Worm (Caenorhabditis elegans) whole organism, L2 larva: Measurements from ENCODE around the gene srh-38.
"Not testable (repeated sequence)": the region's sequence is repeated elsewhere in the genome, so short reads cannot be mapped to it uniquely, and the experiment has no call there.

Source experiments
- F13H6.1 ChIP-seq: sonication (generic microtip); optimal IDR thresholded peaks from 2 replicates; lab custom pipeline; 2016; ENCODE audit warnings: missing genetic modification characterization, missing compliant biosample characterization
- R02D3.7 ChIP-seq: fragments of 150-350 bp; optimal IDR thresholded peaks from 2 replicates; lab custom pipeline; 2014; ENCODE audit warnings: missing biosample characterization, missing genetic modification characterization
- Y55F3AM.14 ChIP-seq: fragments of 200-800 bp; sonication (Bioruptor generic); optimal IDR thresholded peaks from 2 replicates; lab custom pipeline; 2018; ENCODE audit warnings: mild to moderate bottlenecking, missing genetic modification characterization, missing compliant biosample characterization
- alr-1 ChIP-seq: fragments of 150-350 bp; optimal IDR thresholded peaks from 2 replicates; lab custom pipeline; 2014; ENCODE audit warnings: missing biosample characterization, missing genetic modification characterization
- aly-2 ChIP-seq: fragments of 150-350 bp; optimal IDR thresholded peaks from 2 replicates; lab custom pipeline; 2014; ENCODE audit warnings: missing biosample characterization, missing genetic modification characterization
- ama-1 ChIP-seq: fragments of 150-350 bp; optimal IDR thresholded peaks from 2 replicates; lab custom pipeline; 2018; ENCODE audit warnings: inconsistent platforms
- blmp-1 ChIP-seq: sonication (generic microtip); optimal IDR thresholded peaks from 2 replicates; lab custom pipeline; 2017; ENCODE audit warnings: missing genetic modification characterization, mild to moderate bottlenecking, missing compliant biosample characterization, antibody characterized with exemption, moderate library complexity; ENCODE audit not compliant: insufficient read depth
- ceh-82 ChIP-seq: fragments of 150-350 bp; optimal IDR thresholded peaks from 2 replicates; lab custom pipeline; 2014; ENCODE audit warnings: missing biosample characterization, missing genetic modification characterization
- crh-2 ChIP-seq: sonication (generic microtip); optimal IDR thresholded peaks from 2 replicates; lab custom pipeline; 2017; ENCODE audit warnings: missing biosample characterization, missing genetic modification characterization
- dmd-4 ChIP-seq: sonication (generic microtip); optimal IDR thresholded peaks from 2 replicates; lab custom pipeline; 2017; ENCODE audit warnings: missing biosample characterization, missing genetic modification characterization
- elt-3 ChIP-seq: sonication (generic microtip); optimal IDR thresholded peaks from 2 replicates; lab custom pipeline; 2017; ENCODE audit warnings: missing biosample characterization, missing genetic modification characterization
- fos-1 ChIP-seq: fragments of 150-350 bp; optimal IDR thresholded peaks from 2 replicates; lab custom pipeline; 2014; ENCODE audit warnings: missing biosample characterization, missing genetic modification characterization
- gmeb-1 ChIP-seq: fragments of 150-350 bp; optimal IDR thresholded peaks from 2 replicates; lab custom pipeline; 2014; ENCODE audit warnings: missing biosample characterization, missing genetic modification characterization
- lin-39 ChIP-seq: fragments of 150-350 bp; optimal IDR thresholded peaks from 2 replicates; lab custom pipeline; 2014; ENCODE audit warnings: missing biosample characterization, missing genetic modification reagents, missing genetic modification characterization
- mbf-1 ChIP-seq: sonication (generic microtip); optimal IDR thresholded peaks from 2 replicates; lab custom pipeline; 2017; ENCODE audit warnings: missing biosample characterization, missing genetic modification characterization
- nhr-10 ChIP-seq: sonication (generic microtip); optimal IDR thresholded peaks from 2 replicates; lab custom pipeline; 2017; ENCODE audit warnings: missing biosample characterization, missing genetic modification characterization
- nhr-11 ChIP-seq: fragments of 150-350 bp; optimal IDR thresholded peaks from 2 replicates; lab custom pipeline; 2014; ENCODE audit warnings: missing biosample characterization, missing genetic modification characterization
- nhr-12 ChIP-seq: fragments of 150-350 bp; optimal IDR thresholded peaks from 2 replicates; lab custom pipeline; 2014; ENCODE audit warnings: missing biosample characterization, missing genetic modification characterization
- nhr-129 ChIP-seq: fragments of 150-350 bp; optimal IDR thresholded peaks from 2 replicates; lab custom pipeline; 2014; ENCODE audit warnings: missing biosample characterization, missing genetic modification characterization
- nhr-23 ChIP-seq: fragments of 150-350 bp; optimal IDR thresholded peaks from 2 replicates; lab custom pipeline; 2014; ENCODE audit warnings: missing biosample characterization, missing genetic modification reagents, missing genetic modification characterization
- nhr-237 ChIP-seq: fragments of 150-350 bp; optimal IDR thresholded peaks from 2 replicates; lab custom pipeline; 2014; ENCODE audit warnings: missing biosample characterization, missing genetic modification characterization
- nhr-25 ChIP-seq: fragments of 150-350 bp; sonication (generic microtip); optimal IDR thresholded peaks from 3 replicates; lab custom pipeline; 2014; ENCODE audit warnings: missing biosample characterization, missing genetic modification characterization
- nhr-6 ChIP-seq: fragments of 150-350 bp; optimal IDR thresholded peaks from 2 replicates; lab custom pipeline; 2014; ENCODE audit warnings: missing biosample characterization, missing genetic modification characterization
- nhr-77 ChIP-seq: fragments of 150-350 bp; optimal IDR thresholded peaks from 2 replicates; lab custom pipeline; 2014; ENCODE audit warnings: missing biosample characterization, missing genetic modification characterization
- skn-1 ChIP-seq: sonication (generic microtip); optimal IDR thresholded peaks from 2 replicates; lab custom pipeline; 2017; ENCODE audit warnings: missing biosample characterization, missing genetic modification characterization
- sma-9 ChIP-seq, 2 experiments: fragments of 150-350 bp in 1 of 2; sonication (generic microtip) in 1 of 2; optimal IDR thresholded peaks; 2 replicates each; lab custom pipeline; 2014 to 2016; ENCODE audit warnings: missing genetic modification characterization in 2 of 2, mild to moderate bottlenecking in 1 of 2, missing biosample characterization in 1 of 2, missing compliant biosample characterization in 1 of 2, missing genetic modification reagents in 1 of 2, moderate library complexity in 1 of 2
- unc-55 ChIP-seq: fragments of 150-350 bp; sonication (generic microtip); optimal IDR thresholded peaks from 3 replicates; lab custom pipeline; 2014; ENCODE audit warnings: missing biosample characterization, missing genetic modification reagents, missing genetic modification characterization
- unc-62 ChIP-seq: fragments of 150-350 bp; optimal IDR thresholded peaks from 2 replicates; lab custom pipeline; 2014; ENCODE audit warnings: missing biosample characterization, missing genetic modification reagents, missing genetic modification characterization
- zag-1 ChIP-seq: fragments of 150-350 bp; optimal IDR thresholded peaks from 2 replicates; lab custom pipeline; 2014; ENCODE audit warnings: missing biosample characterization, missing genetic modification characterization
- ztf-1 ChIP-seq: fragments of 200-800 bp; sonication (Bioruptor generic); conservative IDR thresholded peaks from 2 replicates; pipeline ENCODE4 v1.3.6; 2022; ENCODE audit warnings: missing genetic modification characterization, missing compliant biosample characterization
- ztf-11 ChIP-seq: sonication (generic microtip); optimal IDR thresholded peaks from 2 replicates; lab custom pipeline; 2017; ENCODE audit warnings: missing biosample characterization, missing genetic modification characterization
- ztf-4 ChIP-seq: fragments of 150-350 bp; optimal IDR thresholded peaks from 2 replicates; lab custom pipeline; 2014; ENCODE audit warnings: missing biosample characterization, missing genetic modification characterization

The srh-38 gene

ce11 chrV:2960894-2961293 lies 38.4 kb upstream of the srh-38 start, which contains the start of gene srw-144:
TSS of gene srw-144 (minus strand) at chrV:2960994.
- TF ChIP-seq nhr-10 (tag; lab: Kevin White, UChicago) (no peak), nhr-11 (tag; lab: Kevin White, UChicago) (no peak), unc-62 (GFP tag; lab: Kevin White, UChicago) (no peak), alr-1 (tag; lab: Kevin White, UChicago) (no peak), nhr-237 (tag; lab: Kevin White, UChicago) (no peak), ztf-4 (tag; lab: Kevin White, UChicago) (no peak), blmp-1 (tag; lab: Kevin White, UChicago) (no peak), unc-55 (GFP tag; lab: Kevin White, UChicago) (no peak), nhr-77 (tag; lab: Kevin White, UChicago) (no peak), skn-1 (tag; lab: Kevin White, UChicago) (no peak), sma-9 (GFP tag; optimal IDR thresholded peaks at IDR 0.05; lab: Kevin White, UChicago) (no peak), sma-9 (tag; optimal IDR thresholded peaks at IDR 0.05; lab: Kevin White, UChicago) (no peak), ztf-1 (no peak)

ce11 chrV:2958202-2958601 lies 35.7 kb upstream of the srh-38 start, which contains the start of gene srw-142:
TSS of gene srw-142 (minus strand) at chrV:2958302.
- TF ChIP-seq dmd-4 (tag; lab: Kevin White, UChicago) (no peak), R02D3.7 (tag; lab: Kevin White, UChicago) (no peak), ama-1 (lab: Kevin White, UChicago) (no peak), fos-1 (tag; lab: Kevin White, UChicago) (no peak), lin-39 (tag; lab: Kevin White, UChicago) (no peak), sma-9 (GFP tag; optimal IDR thresholded peaks at IDR 0.05; lab: Kevin White, UChicago) (no peak), sma-9 (tag; optimal IDR thresholded peaks at IDR 0.05; lab: Kevin White, UChicago) (no peak), ztf-1 (no peak), elt-3 (tag; lab: Kevin White, UChicago) (no peak)

DNA sequence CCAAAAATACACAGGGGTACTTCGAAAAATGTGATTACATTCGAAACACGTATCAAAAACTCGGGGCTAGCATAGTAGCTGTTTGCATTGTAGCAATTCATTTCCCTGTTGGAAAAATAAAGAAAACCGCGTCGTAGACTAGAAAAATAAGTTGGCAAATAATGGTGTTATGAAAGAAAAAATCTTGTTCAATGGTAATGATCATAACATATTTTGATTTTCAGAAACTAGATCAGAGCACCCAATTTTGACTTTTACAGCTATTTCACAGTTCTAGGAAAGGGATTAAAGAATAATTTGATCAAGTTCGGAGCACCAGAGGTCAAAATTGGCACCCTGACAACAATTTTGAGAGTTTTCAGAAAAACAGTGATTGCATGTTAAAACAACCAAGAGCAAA lies 32.8 kb upstream of the srh-38 start, which contains the start of gene srh-248:
srh-248 (minus strand) TSS at position 101 of the 400 bp plus-strand sequence.
- TF ChIP-seq nhr-237, zag-1, blmp-1 (tag; lab: Kevin White, UChicago): not testable (repeated sequence)

DNA sequence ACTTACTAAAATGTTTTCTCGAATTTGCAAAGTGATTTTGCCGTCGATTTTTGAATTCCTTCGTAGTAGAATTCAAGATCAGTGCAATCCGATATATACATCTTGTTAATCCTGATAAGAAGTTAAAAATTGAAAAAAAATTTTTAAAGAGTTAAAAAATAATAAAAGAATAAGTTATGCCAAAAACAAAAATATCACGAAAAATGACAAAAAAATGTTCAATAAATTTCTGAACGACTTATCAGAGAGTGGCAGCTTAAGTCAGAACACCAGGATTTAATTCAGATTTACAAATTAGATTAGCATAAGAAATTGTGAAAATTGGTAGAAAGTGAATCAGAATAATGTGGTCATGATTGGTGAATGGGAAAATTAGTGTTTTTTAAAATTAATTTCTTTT lies 29.6 kb upstream of the srh-38 start, which contains the start of gene srw-122:
srw-122 (minus strand) TSS at position 101 of the 400 bp plus-strand sequence.
- not testable (repeated sequence) for TF ChIP-seq unc-55 (GFP tag; lab: Kevin White, UChicago); lin-39 (tag; lab: Kevin White, UChicago); nhr-25
- TF ChIP-seq, all 48 proteins: peak for 0; not testable (repeated sequence) for 48

- TF ChIP-seq elt-3 (tag; lab: Kevin White, UChicago) (no peak), nhr-237 (tag; lab: Kevin White, UChicago) (no peak), ztf-11 (tag; lab: Kevin White, UChicago) (no peak), ztf-4 (tag; lab: Kevin White, UChicago) (no peak), Y55F3AM.14 (GFP tag; lab: Kevin White, UChicago) (no peak), R02D3.7 (tag; lab: Kevin White, UChicago) (no peak), nhr-23 (tag; lab: Kevin White, UChicago) (no peak), ama-1 (lab: Kevin White, UChicago) (no peak), nhr-6 (tag; lab: Kevin White, UChicago) (no peak)
These were observed 23.1 kb upstream of the srh-38 start, which contains the start of gene srh-87 for ce11 chrV:2945602-2946001. TSS of gene srh-87 (minus strand) at chrV:2945702.

- no peak for TF ChIP-seq ceh-82 (tag; lab: Kevin White, UChicago)
- TF ChIP-seq Y55F3AM.14 (GFP tag; lab: Kevin White, UChicago) = no peak
- no peak for TF ChIP-seq F13H6.1 (tag; lab: Kevin White, UChicago)
- TF ChIP-seq, all 48 proteins: peak for 0
These were observed 21.4 kb upstream of the srh-38 start, which contains the start of gene srw-137 for ce11 chrV:2943859-2944258. TSS of gene srw-137 (minus strand) at chrV:2943959.

DNA sequence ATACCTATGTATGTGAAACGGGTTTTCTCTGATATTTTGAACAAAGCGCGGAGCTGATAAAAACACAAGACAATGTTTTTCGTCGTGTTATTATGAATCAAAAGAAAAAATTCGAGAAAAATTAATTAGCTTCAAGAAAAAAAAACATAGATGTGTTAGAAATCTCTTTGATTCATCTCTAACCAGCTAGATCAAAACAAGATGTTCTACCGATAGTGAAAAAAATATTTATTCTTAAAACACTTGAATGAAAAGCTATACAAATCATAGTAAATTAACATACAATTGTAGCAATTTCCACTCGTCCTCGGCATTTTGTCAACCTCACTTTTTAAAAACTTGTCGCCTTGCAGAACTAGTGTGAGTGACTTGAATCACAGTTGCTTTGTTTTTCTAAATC lies 19.8 kb upstream of the srh-38 start:
- no peak for TF ChIP-seq nhr-129 (tag; lab: Kevin White, UChicago)
- TF ChIP-seq Y55F3AM.14 (GFP tag; lab: Kevin White, UChicago) = no peak
- TF ChIP-seq nhr-23 (tag; lab: Kevin White, UChicago) = no peak
- TF ChIP-seq crh-2 (tag; lab: Kevin White, UChicago) = no peak
- TF ChIP-seq F13H6.1 (tag; lab: Kevin White, UChicago) = no peak
- no peak for TF ChIP-seq mbf-1
- TF ChIP-seq nhr-6 (tag; lab: Kevin White, UChicago) = no peak
- TF ChIP-seq nhr-12 (tag; lab: Kevin White, UChicago) = no peak
- no peak for TF ChIP-seq fos-1 (tag; lab: Kevin White, UChicago)
- TF ChIP-seq aly-2 = no peak
- no peak for TF ChIP-seq gmeb-1 (tag; lab: Kevin White, UChicago)
- TF ChIP-seq alr-1 (tag; lab: Kevin White, UChicago) = no peak
